Worm (Caenorhabditis elegans) whole organism, L1 larva: ENCODE data around the gene C33A12.19.

ENCODE experiments used
- C04F5.9 ChIP-seq: sonication (generic microtip); optimal IDR thresholded peaks from 2 replicates; lab custom pipeline; 2016; ENCODE audit warnings: missing genetic modification characterization, missing compliant biosample characterization
- C16A3.4 ChIP-seq: fragments of 150-350 bp; optimal IDR thresholded peaks from 2 replicates; lab custom pipeline; 2014; ENCODE audit warnings: missing biosample characterization, missing genetic modification characterization
- C34B4.2 ChIP-seq: sonication (generic microtip); optimal IDR thresholded peaks from 2 replicates; lab custom pipeline; 2017; ENCODE audit warnings: mild to moderate bottlenecking, missing genetic modification characterization, missing compliant biosample characterization
- Y116A8C.19 ChIP-seq: sonication (generic microtip); optimal IDR thresholded peaks from 2 replicates; lab custom pipeline; 2016; ENCODE audit warnings: missing compliant biosample characterization, missing genetic modification characterization, borderline replicate concordance
- alr-1 ChIP-seq: fragments of 200-800 bp; sonication (Bioruptor generic); optimal IDR thresholded peaks from 2 replicates; lab custom pipeline; 2018; ENCODE audit warnings: borderline replicate concordance, mild to moderate bottlenecking, missing genetic modification characterization, missing compliant biosample characterization
- aly-2 ChIP-seq: fragments of 150-350 bp; optimal IDR thresholded peaks from 2 replicates; lab custom pipeline; 2014; ENCODE audit warnings: missing biosample characterization, missing genetic modification characterization
- blmp-1 ChIP-seq: fragments of 150-350 bp; optimal IDR thresholded peaks from 2 replicates; lab custom pipeline; 2014; ENCODE audit warnings: missing biosample characterization, missing genetic modification characterization
- ceh-8 ChIP-seq: fragments of 200-800 bp; sonication (Bioruptor generic); optimal IDR thresholded peaks from 2 replicates; lab custom pipeline; 2018; ENCODE audit warnings: mild to moderate bottlenecking, missing genetic modification characterization, moderate library complexity, missing compliant biosample characterization
- ceh-82 ChIP-seq, 3 experiments: fragments of 150-350 bp in 1 of 3; sonication (generic microtip) in 2 of 3; optimal IDR thresholded peaks; 2 replicates each; lab custom pipeline; 2014 to 2017; ENCODE audit warnings: missing biosample characterization in 3 of 3, missing genetic modification characterization in 3 of 3
- ces-1 ChIP-seq: fragments of 150-350 bp; optimal IDR thresholded peaks from 2 replicates; lab custom pipeline; 2014; ENCODE audit warnings: missing biosample characterization, missing genetic modification reagents, missing genetic modification characterization
- dpl-1 ChIP-seq, 3 experiments: fragments of 150-350 bp in 2 of 3; sonication (generic microtip) in 1 of 3; optimal IDR thresholded peaks; 2 replicates each; lab custom pipeline; 2014 to 2017; ENCODE audit warnings: missing biosample characterization in 3 of 3, missing genetic modification characterization in 3 of 3, missing genetic modification reagents in 3 of 3
- efl-1 ChIP-seq, 4 experiments: fragments of 150-350 bp; optimal IDR thresholded peaks in 3 of 4; peaks in 1 of 4; 1 replicate in 1 of 4; 2 replicates in 3 of 4; lab custom pipeline; 2014; ENCODE audit warnings: missing biosample characterization in 2 of 4, missing genetic modification characterization in 2 of 4, missing genetic modification reagents in 2 of 4
- efl-3 ChIP-seq: fragments of 200-800 bp; sonication (Bioruptor generic); optimal IDR thresholded peaks from 2 replicates; lab custom pipeline; 2018; ENCODE audit warnings: mild to moderate bottlenecking, missing genetic modification characterization, missing compliant biosample characterization
- ets-5 ChIP-seq: fragments of 200-800 bp; sonication (Bioruptor generic); IDR thresholded peaks from 2 replicates; pipeline ENCODE4 v1.3.6; 2022; ENCODE audit warnings: missing genetic modification characterization, missing compliant biosample characterization
- fkh-4 ChIP-seq: sonication (generic microtip); optimal IDR thresholded peaks from 2 replicates; lab custom pipeline; 2016; ENCODE audit warnings: missing compliant biosample characterization, missing genetic modification characterization, borderline replicate concordance
- fos-1 ChIP-seq: fragments of 150-350 bp; optimal IDR thresholded peaks from 2 replicates; lab custom pipeline; 2014; ENCODE audit warnings: missing biosample characterization, missing genetic modification characterization
- grh-1 ChIP-seq: fragments of 200-800 bp; sonication (Bioruptor generic); IDR thresholded peaks from 2 replicates; pipeline ENCODE4 v1.3.6; 2022; ENCODE audit warnings: missing genetic modification reagents, missing genetic modification characterization, missing compliant biosample characterization
- hlh-4 ChIP-seq: sonication (generic microtip); optimal IDR thresholded peaks from 2 replicates; lab custom pipeline; 2016; ENCODE audit warnings: mild to moderate bottlenecking, missing genetic modification characterization, missing compliant biosample characterization
- hpl-2 ChIP-seq: fragments of 150-350 bp; optimal IDR thresholded peaks from 2 replicates; lab custom pipeline; 2014; ENCODE audit warnings: missing biosample characterization, missing genetic modification reagents, missing genetic modification characterization
- isw-1 ChIP-seq: fragments of 200-800 bp; sonication (Bioruptor generic); IDR thresholded peaks from 2 replicates; pipeline ENCODE4 v1.3.6; 2022; ENCODE audit warnings: missing genetic modification characterization, missing compliant biosample characterization
- jun-1 ChIP-seq: fragments of 150-350 bp; optimal IDR thresholded peaks from 2 replicates; lab custom pipeline; 2014; ENCODE audit warnings: missing biosample characterization, missing genetic modification reagents, missing genetic modification characterization
- lin-13 ChIP-seq: fragments of 150-350 bp; optimal IDR thresholded peaks from 2 replicates; lab custom pipeline; 2014; ENCODE audit warnings: missing biosample characterization, missing genetic modification reagents, missing genetic modification characterization
- lin-14 ChIP-seq: fragments of 200-800 bp; sonication (Bioruptor generic); optimal IDR thresholded peaks from 2 replicates; lab custom pipeline; 2018; ENCODE audit warnings: mild to moderate bottlenecking, missing genetic modification characterization, moderate library complexity, missing compliant biosample characterization
- lin-15B ChIP-seq: fragments of 150-350 bp; sonication (generic microtip); optimal IDR thresholded peaks from 3 replicates; lab custom pipeline; 2014; ENCODE audit warnings: missing biosample characterization, missing genetic modification characterization
- lin-35 ChIP-seq, 2 experiments: fragments of 150-350 bp; optimal IDR thresholded peaks; 2 replicates each; lab custom pipeline; 2014; ENCODE audit warnings: missing biosample characterization in 2 of 2, missing genetic modification characterization in 2 of 2, missing genetic modification reagents in 2 of 2
- lin-39 ChIP-seq: fragments of 150-350 bp; optimal IDR thresholded peaks from 2 replicates; lab custom pipeline; 2014; ENCODE audit warnings: missing biosample characterization, missing genetic modification reagents, missing genetic modification characterization
- lir-3 ChIP-seq: sonication (generic microtip); optimal IDR thresholded peaks from 2 replicates; lab custom pipeline; 2016; ENCODE audit warnings: mild to moderate bottlenecking, missing genetic modification characterization, moderate library complexity, missing compliant biosample characterization; ENCODE audit not compliant: poor library complexity
- mab-9 ChIP-seq: fragments of 200-800 bp; sonication (Bioruptor generic); IDR thresholded peaks from 2 replicates; pipeline ENCODE4 v1.3.6; 2022; ENCODE audit warnings: missing genetic modification reagents, missing genetic modification characterization, missing compliant biosample characterization
- mdl-1 ChIP-seq, 2 experiments: fragments of 150-350 bp; optimal IDR thresholded peaks; 2 replicates each; lab custom pipeline; 2014 to 2017; ENCODE audit warnings: missing biosample characterization in 2 of 2, missing genetic modification characterization in 2 of 2, inconsistent platforms in 1 of 2
- mef-2 ChIP-seq: fragments of 150-350 bp; optimal IDR thresholded peaks from 2 replicates; lab custom pipeline; 2014; ENCODE audit warnings: missing biosample characterization, missing genetic modification characterization
- mep-1 ChIP-seq: fragments of 150-350 bp; optimal IDR thresholded peaks from 2 replicates; lab custom pipeline; 2014; ENCODE audit warnings: missing biosample characterization, missing genetic modification characterization
- nhr-12 ChIP-seq: sonication (generic microtip); optimal IDR thresholded peaks from 2 replicates; lab custom pipeline; 2017; ENCODE audit warnings: missing biosample characterization, missing genetic modification characterization
- nhr-20 ChIP-seq: sonication (generic microtip); optimal IDR thresholded peaks from 2 replicates; lab custom pipeline; 2016; ENCODE audit warnings: mild to moderate bottlenecking, missing genetic modification characterization, missing compliant biosample characterization
- nhr-237 ChIP-seq: fragments of 150-350 bp; optimal IDR thresholded peaks from 2 replicates; lab custom pipeline; 2014; ENCODE audit warnings: missing biosample characterization, missing genetic modification characterization
- nhr-47 ChIP-seq: sonication (generic microtip); optimal IDR thresholded peaks from 2 replicates; lab custom pipeline; 2016; ENCODE audit warnings: mild to moderate bottlenecking, missing genetic modification characterization, moderate library complexity, missing compliant biosample characterization
- nhr-76 ChIP-seq: sonication (generic microtip); optimal IDR thresholded peaks from 2 replicates; lab custom pipeline; 2017; ENCODE audit warnings: missing biosample characterization, missing genetic modification characterization
- nhr-77 ChIP-seq: fragments of 150-350 bp; optimal IDR thresholded peaks from 2 replicates; lab custom pipeline; 2014; ENCODE audit warnings: missing biosample characterization, missing genetic modification characterization
- nhr-85 ChIP-seq: sonication (generic microtip); peaks from one replicate; lab custom pipeline; 2016; ENCODE audit warnings: missing genetic modification characterization, inconsistent platforms, missing compliant biosample characterization
- nhr-90 ChIP-seq: sonication (generic microtip); optimal IDR thresholded peaks from 2 replicates; lab custom pipeline; 2016; ENCODE audit warnings: mild to moderate bottlenecking, missing genetic modification characterization, missing compliant biosample characterization; ENCODE audit not compliant: poor library complexity
- pax-3 ChIP-seq: fragments of 200-800 bp; sonication (Bioruptor generic); optimal IDR thresholded peaks from 2 replicates; lab custom pipeline; 2018; ENCODE audit warnings: mild to moderate bottlenecking, missing genetic modification characterization, moderate library complexity, missing compliant biosample characterization
- pqm-1 ChIP-seq: sonication (generic microtip); optimal IDR thresholded peaks from 3 replicates; lab custom pipeline; 2017; ENCODE audit warnings: missing biosample characterization, missing genetic modification characterization
- rnt-1 ChIP-seq: sonication (generic microtip); optimal IDR thresholded peaks from 2 replicates; lab custom pipeline; 2016; ENCODE audit warnings: mild to moderate bottlenecking, missing genetic modification characterization, moderate library complexity, missing compliant biosample characterization
- skn-1 ChIP-seq: fragments of 150-350 bp; optimal IDR thresholded peaks from 2 replicates; lab custom pipeline; 2014; ENCODE audit warnings: missing biosample characterization, missing genetic modification characterization
- snu-23 ChIP-seq: sonication (generic microtip); optimal IDR thresholded peaks from 2 replicates; lab custom pipeline; 2016; ENCODE audit warnings: missing genetic modification characterization, missing compliant biosample characterization
- sox-4 ChIP-seq: sonication (generic microtip); optimal IDR thresholded peaks from 2 replicates; lab custom pipeline; 2016; ENCODE audit warnings: missing genetic modification characterization, missing compliant biosample characterization
- sptf-1 ChIP-seq: fragments of 150-350 bp; optimal IDR thresholded peaks from 2 replicates; lab custom pipeline; 2014; ENCODE audit warnings: missing biosample characterization, missing genetic modification characterization
- sup-37 ChIP-seq: fragments of 200-800 bp; sonication (Bioruptor generic); optimal IDR thresholded peaks from 2 replicates; lab custom pipeline; 2018; ENCODE audit warnings: mild to moderate bottlenecking, missing genetic modification characterization, missing compliant biosample characterization
- tbx-2 ChIP-seq: sonication (generic microtip); optimal IDR thresholded peaks from 2 replicates; lab custom pipeline; 2016; ENCODE audit warnings: missing genetic modification characterization, missing compliant biosample characterization
- xbp-1 ChIP-seq: sonication (generic microtip); optimal IDR thresholded peaks from 2 replicates; lab custom pipeline; 2016; ENCODE audit warnings: missing genetic modification characterization, missing compliant biosample characterization
- zip-4 ChIP-seq: fragments of 200-800 bp; sonication (Bioruptor generic); optimal IDR thresholded peaks from 2 replicates; lab custom pipeline; 2018; ENCODE audit warnings: mild to moderate bottlenecking, missing genetic modification characterization, moderate library complexity, missing compliant biosample characterization

The C33A12.19 gene

ce11 chrIV:9534342-9534741 is 17.5 kb downstream of the C33A12.19 start (continued):
- TF ChIP-seq sup-37 (GFP tag; lab: Kevin White, UChicago) (no peak), grh-1 (GFP tag; lab: Robert Waterston, UW) (peak; percentile 63; the same call in 1 of the 2 replicates), jun-1 (no peak), mab-9 (GFP tag; lab: Robert Waterston, UW) (no peak), isw-1 (no peak), dpl-1 (GFP tag; optimal IDR thresholded peaks at IDR 0.05; lab: Kevin White, UChicago) (peak; percentile 45 to 52 (median 49)), mdl-1 (tag; optimal IDR thresholded peaks at IDR 0.05; lab: Kevin White, UChicago) (peak in 1 of 2 experiments; percentile 71), skn-1 (tag; lab: Kevin White, UChicago) (peak; percentile 69), nhr-47 (tag; lab: Kevin White, UChicago) (peak; percentile 62), lin-14 (GFP tag; lab: Kevin White, UChicago) (peak; percentile 85), C04F5.9 (tag; lab: Kevin White, UChicago) (no peak), pqm-1 (tag; lab: Kevin White, UChicago) (no peak), mep-1 (peak; percentile 86), nhr-237 (tag; lab: Kevin White, UChicago) (peak; percentile 53), nhr-85 (tag; lab: Kevin White, UChicago) (peak; percentile 96), lin-13 (GFP tag; lab: Kevin White, UChicago) (peak; percentile 63), nhr-12 (tag; lab: Kevin White, UChicago) (no peak)

ce11 chrIV:9535105-9535504 is 18.3 kb downstream of the C33A12.19 start:
- TF ChIP-seq sox-4 (tag; lab: Kevin White, UChicago) (no peak), grh-1 (GFP tag; lab: Robert Waterston, UW) (no peak), fos-1 (tag; lab: Kevin White, UChicago) (no peak), nhr-85 (tag; lab: Kevin White, UChicago) (peak; percentile 76), fkh-4 (tag; lab: Kevin White, UChicago) (no peak), sup-37 (GFP tag; lab: Kevin White, UChicago) (no peak), rnt-1 (tag; lab: Kevin White, UChicago) (no peak), ces-1 (no peak), zip-4 (GFP tag; lab: Kevin White, UChicago) (no peak), lin-35 (GFP tag; optimal IDR thresholded peaks at IDR 0.05; lab: Kevin White, UChicago) (peak in 1 of 2 experiments; percentile 20), C34B4.2 (no peak), ets-5 (GFP tag; lab: Robert Waterston, UW) (no peak), blmp-1 (peak; percentile 76), alr-1 (tag; lab: Kevin White, UChicago) (no peak), nhr-77 (no peak), xbp-1 (tag; lab: Kevin White, UChicago) (no peak), mdl-1 (tag; optimal IDR thresholded peaks at IDR 0.05; lab: Kevin White, UChicago) (no peak), pqm-1 (tag; lab: Kevin White, UChicago) (no peak), nhr-12 (tag; lab: Kevin White, UChicago) (no peak), ceh-8 (GFP tag; lab: Kevin White, UChicago) (no peak), mef-2 (no peak), efl-1 (optimal IDR thresholded peaks at IDR 0.05; lab: Kevin White, UChicago) (no peak), efl-1 (GFP tag; optimal IDR thresholded peaks at IDR 0.05 in 1 of 2; lab: Kevin White, UChicago) (no peak), snu-23 (peak; percentile 58), lin-15B (tag; lab: Kevin White, UChicago) (no peak), pax-3 (tag; lab: Kevin White, UChicago) (no peak), mab-9 (GFP tag; lab: Robert Waterston, UW) (no peak), hlh-4 (no peak), lir-3 (tag; lab: Kevin White, UChicago) (no peak), Y116A8C.19 (no peak), hpl-2 (GFP tag; lab: Kevin White, UChicago) (no peak), tbx-2 (tag; lab: Kevin White, UChicago) (peak; percentile 30), nhr-76 (tag; lab: Kevin White, UChicago) (no peak), nhr-90 (peak; percentile 39), sptf-1 (tag; lab: Kevin White, UChicago) (no peak), ceh-82 (tag; optimal IDR thresholded peaks at IDR 0.05; lab: Kevin White, UChicago) (no peak), C16A3.4 (tag; lab: Kevin White, UChicago) (no peak), nhr-20 (tag; lab: Kevin White, UChicago) (peak; percentile 63), efl-3 (no peak), lin-39 (tag; lab: Kevin White, UChicago) (no peak), aly-2 (no peak)
